Fruit fly (Drosophila melanogaster) whole organism, embryonic: ENCODE results near the gene CG14402.

Experiments
- ATbp ChIP-seq: fragments of 200-800 bp; sonication (Bioruptor generic); optimal IDR thresholded peaks from 2 replicates; lab custom pipeline; 2017; ENCODE audit warnings: missing biosample characterization, mild to moderate bottlenecking, missing genetic modification characterization, missing genetic modification reagents
- Atf-2 ChIP-seq: fragments of 200-800 bp; sonication (Bioruptor generic); optimal IDR thresholded peaks from 2 replicates; lab custom pipeline; 2016; ENCODE audit warnings: missing biosample characterization, missing genetic modification characterization
- CG1024 ChIP-seq: fragments of 200-800 bp; sonication (Bioruptor generic); IDR thresholded peaks from 2 replicates; pipeline ENCODE4 v1.3.6; 2022; ENCODE audit warnings: missing biosample characterization, missing genetic modification characterization
- CG10274 ChIP-seq: fragments of 200-800 bp; sonication (Bioruptor generic); optimal IDR thresholded peaks from 3 replicates; lab custom pipeline; 2017; ENCODE audit warnings: missing biosample characterization, mild to moderate bottlenecking, missing genetic modification characterization
- CG11093 ChIP-seq: fragments of 200-800 bp; sonication (Bioruptor generic); IDR thresholded peaks from 3 replicates; pipeline ENCODE4 v1.3.6; 2022; ENCODE audit warnings: missing biosample characterization, missing genetic modification characterization
- CG11456 ChIP-seq: fragments of 200-800 bp; sonication (Bioruptor generic); IDR thresholded peaks from 3 replicates; pipeline ENCODE4 v1.3.6; 2022; ENCODE audit warnings: missing biosample characterization, missing genetic modification characterization
- CG12659 ChIP-seq: fragments of 200-800 bp; sonication (Bioruptor generic); optimal IDR thresholded peaks from 3 replicates; lab custom pipeline; 2017; ENCODE audit warnings: mild to moderate bottlenecking, missing biosample characterization, missing genetic modification reagents, missing genetic modification characterization
- CG13624 ChIP-seq: fragments of 200-800 bp; sonication (Bioruptor generic); optimal IDR thresholded peaks from 2 replicates; lab custom pipeline; 2016; ENCODE audit warnings: missing biosample characterization, missing genetic modification characterization
- CG13775 ChIP-seq: fragments of 200-800 bp; sonication (Bioruptor generic); optimal IDR thresholded peaks from 3 replicates; lab custom pipeline; 2017; ENCODE audit warnings: missing biosample characterization, mild to moderate bottlenecking, missing genetic modification characterization
- CG14014 ChIP-seq: fragments of 200-800 bp; sonication (Bioruptor generic); IDR thresholded peaks from 2 replicates; pipeline ENCODE4 v1.3.6; 2022; ENCODE audit warnings: missing biosample characterization, missing genetic modification characterization
- CG14441 ChIP-seq: fragments of 200-800 bp; sonication (Bioruptor generic); IDR thresholded peaks from 2 replicates; pipeline ENCODE4 v1.3.6; 2022; ENCODE audit warnings: missing biosample characterization, missing genetic modification characterization
- CG15269 ChIP-seq: fragments of 200-800 bp; sonication (Bioruptor generic); optimal IDR thresholded peaks from 2 replicates; lab custom pipeline; 2018; ENCODE audit warnings: missing biosample characterization, mild to moderate bottlenecking, missing genetic modification characterization, moderate library complexity
- CG31365 ChIP-seq: fragments of 200-800 bp; sonication (Bioruptor generic); optimal IDR thresholded peaks from 2 replicates; lab custom pipeline; 2018; ENCODE audit warnings: missing biosample characterization, mild to moderate bottlenecking, missing genetic modification characterization
- CG33557 ChIP-seq: fragments of 200-800 bp; sonication (Bioruptor generic); optimal IDR thresholded peaks from 2 replicates; lab custom pipeline; 2019; ENCODE audit warnings: missing biosample characterization, mild to moderate bottlenecking, missing genetic modification characterization, moderate library complexity
- CG34224 ChIP-seq: fragments of 200-800 bp; sonication (Bioruptor generic); IDR thresholded peaks from 3 replicates; pipeline ENCODE4 v1.3.6; 2022; ENCODE audit warnings: missing biosample characterization, missing genetic modification characterization; ENCODE audit not compliant: partially characterized antibody
- CG34376 ChIP-seq: fragments of 200-800 bp; sonication (Bioruptor generic); optimal IDR thresholded peaks from 2 replicates; lab custom pipeline; 2018; ENCODE audit warnings: missing biosample characterization, mild to moderate bottlenecking, missing genetic modification characterization
- CG34422 ChIP-seq: fragments of 200-800 bp; sonication (Bioruptor generic); IDR thresholded peaks from 3 replicates; pipeline ENCODE4 v1.3.6; 2022; ENCODE audit warnings: missing biosample characterization, missing genetic modification characterization
- CG7372 ChIP-seq: fragments of 200-800 bp; sonication (Bioruptor generic); IDR thresholded peaks from 2 replicates; pipeline ENCODE4 v1.3.6; 2022; ENCODE audit warnings: missing biosample characterization, missing genetic modification characterization
- CG7745 ChIP-seq: fragments of 200-800 bp; sonication (Bioruptor generic); optimal IDR thresholded peaks from 2 replicates; lab custom pipeline; 2018; ENCODE audit warnings: missing biosample characterization, mild to moderate bottlenecking, missing genetic modification characterization, moderate library complexity
- CG8388 ChIP-seq: fragments of 200-800 bp; sonication (Bioruptor generic); optimal IDR thresholded peaks from 2 replicates; lab custom pipeline; 2019; ENCODE audit warnings: missing biosample characterization, mild to moderate bottlenecking, missing genetic modification characterization, moderate library complexity
- CG9817 ChIP-seq: fragments of 200-800 bp; sonication (Bioruptor generic); optimal IDR thresholded peaks from 2 replicates; lab custom pipeline; 2018; ENCODE audit warnings: missing biosample characterization, mild to moderate bottlenecking, missing genetic modification characterization, moderate library complexity
- CG9932 ChIP-seq: fragments of 200-800 bp; sonication (Bioruptor generic); IDR thresholded peaks from 2 replicates; pipeline ENCODE4 v1.3.6; 2022; ENCODE audit warnings: missing biosample characterization, missing genetic modification characterization
- E2f1 ChIP-seq: fragments of 200-800 bp; sonication (Bioruptor generic); IDR thresholded peaks from 2 replicates; pipeline ENCODE4 v1.3.6; 2022; ENCODE audit warnings: missing biosample characterization, missing genetic modification characterization
- Fer1 ChIP-seq: fragments of 200-800 bp; sonication (Bioruptor generic); optimal IDR thresholded peaks from 2 replicates; lab custom pipeline; 2017; ENCODE audit warnings: missing biosample characterization, mild to moderate bottlenecking, missing genetic modification characterization
- HHEX ChIP-seq: fragments of 200-800 bp; sonication (Bioruptor generic); optimal IDR thresholded peaks from 3 replicates; lab custom pipeline; 2017; ENCODE audit warnings: missing biosample characterization, mild to moderate bottlenecking, missing genetic modification characterization, missing genetic modification reagents
- Med ChIP-seq: fragments of 200-800 bp; sonication (Bioruptor generic); peaks from one replicate; lab custom pipeline; 2016; ENCODE audit warnings: missing biosample characterization, missing genetic modification characterization, mild to moderate bottlenecking, inconsistent platforms, moderate library complexity
- Pdp1 ChIP-seq, 2 experiments: fragments of 200-800 bp; sonication (Bioruptor generic); optimal IDR thresholded peaks; 3 replicates each; lab custom pipeline; 2016; ENCODE audit warnings: missing biosample characterization in 2 of 2, missing genetic modification characterization in 2 of 2, mild to moderate bottlenecking in 1 of 2, moderate library complexity in 1 of 2
- Sin3A ChIP-seq: fragments of >200 bp; optimal IDR thresholded peaks from 2 replicates; lab custom pipeline; 2018
- Sry-δ ChIP-seq: fragments of 200-800 bp; sonication (Bioruptor generic); optimal IDR thresholded peaks from 2 replicates; lab custom pipeline; 2016; ENCODE audit warnings: missing biosample characterization, missing genetic modification characterization
- Xbp1 ChIP-seq: fragments of 200-800 bp; sonication (Bioruptor generic); optimal IDR thresholded peaks from 3 replicates; lab custom pipeline; 2016; ENCODE audit warnings: missing biosample characterization, mild to moderate bottlenecking, missing genetic modification characterization
- abd-A ChIP-seq: fragments of 200-800 bp; sonication (Bioruptor generic); optimal IDR thresholded peaks from 3 replicates; lab custom pipeline; 2019; ENCODE audit warnings: missing biosample characterization, mild to moderate bottlenecking, missing genetic modification characterization, moderate library complexity
- ase ChIP-seq: fragments of 200-800 bp; sonication (Bioruptor generic); IDR thresholded peaks from 3 replicates; pipeline ENCODE4 v1.3.6; 2022; ENCODE audit warnings: missing biosample characterization, missing genetic modification characterization
- chinmo ChIP-seq: fragments of 200-800 bp; sonication (Bioruptor generic); IDR thresholded peaks from 4 replicates; pipeline ENCODE4 v1.3.6; 2022; ENCODE audit warnings: missing biosample characterization, missing genetic modification characterization; ENCODE audit not compliant: partially characterized antibody
- chm ChIP-seq: fragments of 200-800 bp; sonication (Bioruptor generic); IDR thresholded peaks from 2 replicates; pipeline ENCODE4 v1.3.6; 2022; ENCODE audit warnings: missing biosample characterization, missing genetic modification characterization
- ci ChIP-seq: fragments of 200-800 bp; sonication (Bioruptor generic); IDR thresholded peaks from 3 replicates; pipeline ENCODE4 v1.3.6; 2022; ENCODE audit warnings: missing biosample characterization, missing genetic modification characterization
- dimm ChIP-seq: fragments of 200-800 bp; sonication (Bioruptor generic); IDR thresholded peaks from 2 replicates; pipeline ENCODE4 v1.3.6; 2022; ENCODE audit warnings: missing biosample characterization, missing genetic modification characterization
- esg ChIP-seq: fragments of 200-800 bp; sonication (Bioruptor generic); conservative IDR thresholded peaks from 2 replicates; pipeline ENCODE4 v1.3.6; 2022; ENCODE audit warnings: missing biosample characterization, missing genetic modification characterization
- gce ChIP-seq: fragments of 200-800 bp; sonication (Bioruptor generic); IDR thresholded peaks from 3 replicates; pipeline ENCODE4 v1.3.6; 2022; ENCODE audit warnings: missing biosample characterization, missing genetic modification characterization
- kay ChIP-seq: fragments of 200-800 bp; sonication (Bioruptor generic); optimal IDR thresholded peaks from 2 replicates; lab custom pipeline; 2016; ENCODE audit warnings: missing biosample characterization, missing genetic modification characterization
- onecut ChIP-seq: fragments of 200-800 bp; sonication (Bioruptor generic); IDR thresholded peaks from 2 replicates; pipeline ENCODE4 v1.3.6; 2022; ENCODE audit warnings: missing biosample characterization, missing genetic modification characterization
- p53 ChIP-seq: fragments of 200-800 bp; sonication (Bioruptor generic); optimal IDR thresholded peaks from 2 replicates; lab custom pipeline; 2016; ENCODE audit warnings: missing biosample characterization, missing genetic modification characterization
- pan ChIP-seq, 4 experiments: fragments of >200 bp in 3 of 4; fragments of 200-800 bp in 1 of 4; sonication (Bioruptor generic) in 1 of 4; optimal IDR thresholded peaks in 3 of 4; IDR thresholded peaks in 1 of 4; 2 replicates each; pipeline versions ENCODE4 v1.3.6 to Lab custom; 2017 to 2022; ENCODE audit warnings: missing biosample characterization in 2 of 4, missing genetic modification characterization in 2 of 4, mixed read lengths in 1 of 4
- schlank ChIP-seq: fragments of 200-800 bp; sonication (Bioruptor generic); optimal IDR thresholded peaks from 2 replicates; lab custom pipeline; 2018; ENCODE audit warnings: missing biosample characterization, mild to moderate bottlenecking, missing genetic modification characterization
- sd ChIP-seq: fragments of 200-800 bp; sonication (Bioruptor generic); optimal IDR thresholded peaks from 3 replicates; lab custom pipeline; 2018; ENCODE audit warnings: missing biosample characterization, mild to moderate bottlenecking, missing genetic modification characterization, moderate library complexity
- sens ChIP-seq: fragments of 200-800 bp; sonication (Bioruptor generic); peaks from one replicate; lab custom pipeline; 2016; ENCODE audit warnings: missing biosample characterization, missing genetic modification characterization
- sim ChIP-seq: fragments of 200-800 bp; sonication (Bioruptor generic); IDR thresholded peaks from 2 replicates; pipeline ENCODE4 v1.3.6; 2022; ENCODE audit warnings: missing biosample characterization, missing genetic modification characterization
- slbo ChIP-seq: fragments of 200-800 bp; sonication (Bioruptor generic); IDR thresholded peaks from 2 replicates; pipeline ENCODE4 v1.3.6; 2022; ENCODE audit warnings: missing biosample characterization, missing genetic modification characterization
- ssp ChIP-seq: fragments of 200-800 bp; sonication (Bioruptor generic); IDR thresholded peaks from 2 replicates; pipeline ENCODE4 v1.3.6; 2022; ENCODE audit warnings: missing biosample characterization, missing genetic modification characterization
- stwl ChIP-seq: fragments of 200-800 bp; sonication (Bioruptor generic); optimal IDR thresholded peaks from 3 replicates; lab custom pipeline; 2018; ENCODE audit warnings: missing biosample characterization, mild to moderate bottlenecking, missing genetic modification characterization, moderate library complexity
- unc-4 ChIP-seq: fragments of 200-800 bp; sonication (Bioruptor generic); IDR thresholded peaks from 2 replicates; pipeline ENCODE4 v1.3.6; 2022; ENCODE audit warnings: missing biosample characterization, missing genetic modification characterization; ENCODE audit not compliant: partially characterized antibody
- vvl ChIP-seq: fragments of 200-800 bp; sonication (Bioruptor generic); IDR thresholded peaks from 2 replicates; pipeline ENCODE4 v1.3.6; 2022; ENCODE audit warnings: missing biosample characterization, missing genetic modification characterization

Gene CG14402

dm6 chr2L:20891188-20891587 lies 42.1 kb downstream of the CG14402 start (continued):
- TF ChIP-seq CG33557 (GFP tag; lab: Kevin White, UChicago), result no peak
- no peak for TF ChIP-seq CG10274 (GFP tag; lab: Kevin White, UChicago)
- no peak for TF ChIP-seq CG34376
- no peak for TF ChIP-seq Atf-2 (GFP tag; lab: Kevin White, UChicago)
- TF ChIP-seq Med (GFP tag; lab: Kevin White, UChicago), result peak; percentile 45
- TF ChIP-seq pan (optimal IDR thresholded peaks at IDR 0.05; lab: Kevin White, UChicago), result no peak
- peak in 1 of 2 experiments; percentile 50 for TF ChIP-seq pan (GFP tag; optimal IDR thresholded peaks at IDR 0.05 in 1 of 2, IDR thresholded peaks at IDR 0.05 in 1 of 2)
- no peak for TF ChIP-seq kay (GFP tag; lab: Kevin White, UChicago)
- peak; percentile 8 for TF ChIP-seq CG12659
- TF ChIP-seq sens (GFP tag; lab: Kevin White, UChicago), result peak; percentile 64
- TF ChIP-seq Pdp1 (GFP tag; optimal IDR thresholded peaks at IDR 0.05; lab: Kevin White, UChicago), result peak in 1 of 2 experiments; percentile 37
- TF ChIP-seq gce (GFP tag; lab: Robert Waterston, UW), result no peak
- TF ChIP-seq CG7372 (GFP tag; lab: Robert Waterston, UW), result no peak
- peak; percentile 26; the same call in 1 of the 2 replicates for TF ChIP-seq CG1024 (GFP tag; lab: Robert Waterston, UW)
- TF ChIP-seq CG34422 (GFP tag; lab: Robert Waterston, UW), result 0 out of 3 replicates have a peak, but pooled peaks have one; percentile 10
- peak; percentile 2 for TF ChIP-seq CG13775 (GFP tag; lab: Kevin White, UChicago)
- peak; percentile 54; the same call in 1 of the 3 replicates for TF ChIP-seq ci (GFP tag; lab: Robert Waterston, UW)
- TF ChIP-seq chm (GFP tag; lab: Robert Waterston, UW), result 0 out of 2 replicates have a peak, but pooled peaks have one; percentile 42
- no peak for TF ChIP-seq CG13624 (GFP tag; lab: Kevin White, UChicago)
- no peak for TF ChIP-seq CG34224
- TF ChIP-seq abd-A, result peak; percentile 57
- no peak for TF ChIP-seq schlank (tag; lab: Kevin White, UChicago)
- 0 out of 2 replicates have a peak, but pooled peaks have one; percentile 14 for TF ChIP-seq esg (GFP tag; lab: Robert Waterston, UW)
- TF ChIP-seq HHEX (GFP tag; lab: Kevin White, UChicago), result no peak
- TF ChIP-seq chinmo, result peak; percentile 63; the same call in 2 of the 4 replicates
- no peak for TF ChIP-seq CG15269 (tag; lab: Kevin White, UChicago)
- TF ChIP-seq p53 (GFP tag; lab: Kevin White, UChicago), result no peak
- TF ChIP-seq ase, result no peak
- peak; percentile 36; the same call in 1 of the 2 replicates for TF ChIP-seq CG9932 (GFP tag; lab: Robert Waterston, UW)
- peak; percentile 16; the same call in 1 of the 2 replicates for TF ChIP-seq CG14014
- no peak for TF ChIP-seq CG7745
- TF ChIP-seq vvl (GFP tag; lab: Robert Waterston, UW), result peak; percentile 50
- no peak for TF ChIP-seq CG9817 (tag; lab: Kevin White, UChicago)
- no peak for TF ChIP-seq ssp (GFP tag; lab: Robert Waterston, UW)
- TF ChIP-seq stwl (tag; lab: Kevin White, UChicago), result peak; percentile 78
- no peak for TF ChIP-seq CG8388
- no peak for TF ChIP-seq sim (GFP tag; lab: Robert Waterston, UW)
- peak; percentile 82; the same call in 2 of the 3 replicates for TF ChIP-seq CG11456 (GFP tag; lab: Robert Waterston, UW)
- no peak for TF ChIP-seq E2f1
- no peak for TF ChIP-seq onecut (GFP tag; lab: Robert Waterston, UW)
- TF ChIP-seq CG31365, result no peak
- peak; percentile 57 for TF ChIP-seq slbo (GFP tag; lab: Robert Waterston, UW)
- no peak for TF ChIP-seq Fer1 (GFP tag; lab: Kevin White, UChicago)
- no peak for TF ChIP-seq Sry-δ
- TF ChIP-seq dimm (GFP tag; lab: Robert Waterston, UW), result no peak
- peak; percentile 15 for TF ChIP-seq sd (tag; lab: Kevin White, UChicago)
- no peak for TF ChIP-seq CG11093 (GFP tag; lab: Robert Waterston, UW)
- TF ChIP-seq CG14441 (GFP tag; lab: Robert Waterston, UW), result peak; percentile 53; the same call in 1 of the 2 replicates
- no peak for TF ChIP-seq Sin3A
- peak; percentile 12 for TF ChIP-seq Xbp1 (GFP tag; lab: Kevin White, UChicago)
- TF ChIP-seq unc-4 (GFP tag; lab: Robert Waterston, UW), result no peak
- TF ChIP-seq ATbp (GFP tag; lab: Kevin White, UChicago), result no peak
